Fruit fly (Drosophila melanogaster): Measurements from ENCODE around the gene Argk2.
A peak's percentile ranks its signal among the peaks of the same experiment; 100 is the strongest.

The Argk2 gene

DNA sequence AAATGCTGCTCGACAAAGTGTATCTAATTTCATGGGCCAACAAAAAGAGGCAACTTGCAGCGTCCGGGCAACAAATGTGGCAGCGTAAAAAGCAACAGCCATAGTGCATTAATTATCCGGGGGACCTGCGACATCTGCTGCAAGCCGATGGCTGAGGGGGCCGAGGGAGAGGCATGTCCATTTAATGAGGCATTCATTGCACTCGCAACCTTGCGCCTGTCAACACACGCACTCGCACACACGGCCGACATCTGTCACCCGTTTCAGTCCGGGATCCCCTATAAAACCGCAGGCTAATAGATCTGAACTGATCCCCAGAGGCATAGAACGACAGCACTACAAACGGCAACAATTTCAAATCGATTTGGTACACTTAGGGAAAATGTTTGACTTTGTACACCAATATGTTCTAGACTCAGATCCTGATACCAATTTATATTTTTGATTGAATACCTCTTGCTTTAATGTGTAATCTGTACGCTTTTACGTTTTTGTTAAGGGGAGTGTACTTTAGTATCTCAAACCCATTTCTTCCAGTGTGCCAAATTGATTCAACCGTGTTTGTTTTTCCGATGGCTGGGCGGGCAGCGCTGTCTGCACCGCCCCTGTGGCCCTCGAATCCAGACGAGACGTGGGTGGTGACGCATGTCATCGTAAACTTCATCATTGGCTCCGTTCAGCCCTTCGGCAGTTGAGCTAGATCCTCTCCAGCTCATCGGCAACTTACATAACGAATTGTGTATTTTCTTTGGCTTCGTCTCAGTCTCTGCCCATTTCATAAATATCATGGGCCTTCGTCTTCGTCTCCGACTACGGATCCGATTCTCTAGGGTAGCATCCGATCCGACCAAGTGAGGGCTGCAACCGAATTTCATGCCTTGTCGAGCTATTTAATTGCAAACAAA, 35.5 kb upstream of the Argk2 start (continued):
- TF ChIP-seq Rx (GFP tag; IDR thresholded peaks at IDR 0.05) (peak; percentile 71), pita (GFP tag; optimal IDR thresholded peaks at IDR 0.05) (no peak), CG6254 (GFP tag; optimal IDR thresholded peaks at IDR 0.05) (peak; percentile 83), sens-2 (GFP tag; IDR thresholded peaks at IDR 0.05) (peak; percentile 84), YL-1 (GFP tag; optimal IDR thresholded peaks at IDR 0.05) (no peak), nau (GFP tag; optimal IDR thresholded peaks at IDR 0.05) (no peak), aop (GFP tag; IDR thresholded peaks at IDR 0.05) (no peak), CG6854 (GFP tag; optimal IDR thresholded peaks at IDR 0.05) (no peak), ci (GFP tag; IDR thresholded peaks at IDR 0.05) (peak; percentile 92), Usf (GFP tag; optimal IDR thresholded peaks at IDR 0.05) (peak; percentile 38), CG11093 (GFP tag; IDR thresholded peaks at IDR 0.05) (peak; percentile 80), CG4617 (GFP tag; optimal IDR thresholded peaks at IDR 0.05; ENCODE audit: borderline replicate concordance) (peak; percentile 14), lilli (GFP tag; optimal IDR thresholded peaks at IDR 0.05) (peak; percentile 46), CG2875 (GFP tag; optimal IDR thresholded peaks at IDR 0.05) (peak; percentile 64), lola (GFP tag; optimal IDR thresholded peaks at IDR 0.05) (peak in 1 of 3 experiments; percentile 86), jing (GFP tag; optimal IDR thresholded peaks at IDR 0.05) (peak; percentile 53), repo (GFP tag; optimal IDR thresholded peaks at IDR 0.05) (peak; percentile 58), CG8089 (GFP tag; optimal IDR thresholded peaks at IDR 0.05) (peak; percentile 38), Lpt (GFP tag; optimal IDR thresholded peaks at IDR 0.05) (no peak), CG15073 (GFP tag; optimal IDR thresholded peaks at IDR 0.05) (no peak), NC2α (GFP tag; optimal IDR thresholded peaks at IDR 0.05) (peak; percentile 51), row (GFP tag; IDR thresholded peaks at IDR 0.05) (peak; percentile 87), psq (GFP tag; optimal IDR thresholded peaks at IDR 0.05) (no peak), schlank (tag; optimal IDR thresholded peaks at IDR 0.05) (no peak), CG11695 (GFP tag; IDR thresholded peaks at IDR 0.05) (peak; percentile 62; the same call in 2 of the 3 replicates), org-1 (GFP tag; optimal IDR thresholded peaks at IDR 0.05) (peak; percentile 75), gt (GFP tag; IDR thresholded peaks at IDR 0.05) (0 out of 2 replicates have a peak, but pooled peaks have one; percentile 35), CG2202 (tag; optimal IDR thresholded peaks at IDR 0.05) (peak; percentile 70), CG13287 (GFP tag; IDR thresholded peaks at IDR 0.05; ENCODE audit: partially characterized antibody) (no peak), zf30C (GFP tag; optimal IDR thresholded peaks at IDR 0.05) (peak; percentile 90), dpn (GFP tag; optimal IDR thresholded peaks at IDR 0.05) (peak; percentile 70 to 86), CG6791 (GFP tag; IDR thresholded peaks at IDR 0.05; ENCODE audit: partially characterized antibody) (no peak), CG15479 (GFP tag; optimal IDR thresholded peaks at IDR 0.05) (no peak), CG17385 (GFP tag; optimal IDR thresholded peaks at IDR 0.05) (peak; percentile 36), vfl (GFP tag; optimal IDR thresholded peaks at IDR 0.05) (peak; percentile 4), CG6654 (GFP tag; optimal IDR thresholded peaks at IDR 0.05) (peak; percentile 38), CG17802 (tag; optimal IDR thresholded peaks at IDR 0.05) (peak; percentile 45), CHES-1-like (GFP tag; optimal IDR thresholded peaks at IDR 0.05) (peak; percentile 37), nerfin-1 (tag; optimal IDR thresholded peaks at IDR 0.05) (peak; percentile 54), CG4707 (GFP tag; optimal IDR thresholded peaks at IDR 0.05) (no peak), Fer1 (GFP tag; optimal IDR thresholded peaks at IDR 0.05) (no peak), amos (GFP tag; IDR thresholded peaks at IDR 0.05; ENCODE audit: partially characterized antibody) (no peak), p53 (GFP tag; optimal IDR thresholded peaks at IDR 0.05) (peak; percentile 79), CG10565 (GFP tag; optimal IDR thresholded peaks at IDR 0.05) (peak; percentile 46), CG17328 (GFP tag; IDR thresholded peaks at IDR 0.05) (peak; percentile 94), sim (GFP tag; IDR thresholded peaks at IDR 0.05) (peak; percentile 91), D19A (tag; optimal IDR thresholded peaks at IDR 0.05) (peak; percentile 71), CG4854 (GFP tag; optimal IDR thresholded peaks at IDR 0.05) (no peak)
